Worm (Caenorhabditis elegans): ENCODE measurements around the gene clik-1.

Gene clik-1

DNA sequence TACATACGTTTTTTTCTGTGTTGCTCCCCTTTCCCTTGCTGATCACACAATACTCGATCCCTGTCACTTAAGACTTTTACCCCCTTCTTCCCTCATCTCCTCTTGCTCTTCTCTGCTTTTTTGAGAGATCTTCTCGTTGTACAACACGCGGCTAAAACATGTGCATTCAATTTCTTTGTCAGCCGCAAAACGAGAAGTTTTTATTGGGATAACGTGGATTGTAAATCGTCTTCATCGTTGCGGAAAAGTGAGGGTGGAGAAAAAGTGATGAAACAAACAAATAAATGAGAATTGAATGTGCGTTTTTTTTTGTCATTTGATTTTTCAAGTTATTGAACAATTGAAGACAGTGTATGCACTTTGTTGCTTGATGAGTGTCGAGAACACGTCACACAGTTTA is 908 bp upstream of the clik-1 start:
- TF ChIP-seq snpc-1.1 (tag; optimal IDR thresholded peaks at IDR 0.05; ENCODE audit: insufficient read depth) (no peak), C17E4.6 (GFP tag; IDR thresholded peaks at IDR 0.05) (no peak), nfyb-1 (GFP tag; IDR thresholded peaks at IDR 0.05) (no peak), Y53F4B.3 (GFP tag; IDR thresholded peaks at IDR 0.05) (no peak), xnd-1 (tag; optimal IDR thresholded peaks at IDR 0.05) (no peak), Y79H2A.3 (GFP tag; conservative IDR thresholded peaks at IDR 0.05) (no peak), let-526 (GFP tag; IDR thresholded peaks at IDR 0.05) (no peak), F22D6.2 (tag; optimal IDR thresholded peaks at IDR 0.05) (no peak), sptf-2 (GFP tag; optimal IDR thresholded peaks at IDR 0.05) (no peak)

DNA sequence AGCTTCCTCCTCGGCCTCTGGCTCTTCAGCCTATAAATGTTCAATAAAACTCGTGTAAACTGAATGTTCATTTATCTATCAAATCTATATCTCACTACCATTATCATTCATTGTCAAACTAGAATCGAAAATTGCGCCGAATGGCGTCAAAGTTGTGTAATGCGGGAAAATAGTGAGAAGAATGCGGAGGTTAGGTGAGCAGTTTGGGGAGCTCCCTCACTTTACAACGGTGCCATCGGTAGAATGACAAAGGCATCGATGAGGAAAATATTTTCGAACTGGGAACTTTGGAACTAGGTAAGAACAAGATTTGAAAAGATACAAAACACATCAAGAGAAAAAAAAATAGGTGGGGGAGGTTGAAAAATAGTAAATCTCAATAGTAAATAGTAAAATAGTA is 956 bp downstream of the clik-1 start:
- TF ChIP-seq attf-3 (GFP tag; conservative IDR thresholded peaks at IDR 0.05) (no peak), attf-6 (GFP tag; IDR thresholded peaks at IDR 0.05) (no peak), die-1 (tag; optimal IDR thresholded peaks at IDR 0.05) (no peak), mes-4 (tag; optimal IDR thresholded peaks at IDR 0.05) (no peak), ceh-91 (GFP tag; IDR thresholded peaks at IDR 0.05) (no peak), tlf-1 (GFP tag; optimal IDR thresholded peaks at IDR 0.05) (no peak), Y67H2A.10 (GFP tag; conservative IDR thresholded peaks at IDR 0.05) (no peak), unc-62 (GFP tag; optimal IDR thresholded peaks at IDR 0.05) (no peak), F52B5.7 (tag; optimal IDR thresholded peaks at IDR 0.05) (no peak), F55B11.4 (tag; optimal IDR thresholded peaks at IDR 0.05; ENCODE audit: borderline replicate concordance, insufficient read depth) (no peak), lin-26 (GFP tag; IDR thresholded peaks at IDR 0.05) (no peak)

DNA sequence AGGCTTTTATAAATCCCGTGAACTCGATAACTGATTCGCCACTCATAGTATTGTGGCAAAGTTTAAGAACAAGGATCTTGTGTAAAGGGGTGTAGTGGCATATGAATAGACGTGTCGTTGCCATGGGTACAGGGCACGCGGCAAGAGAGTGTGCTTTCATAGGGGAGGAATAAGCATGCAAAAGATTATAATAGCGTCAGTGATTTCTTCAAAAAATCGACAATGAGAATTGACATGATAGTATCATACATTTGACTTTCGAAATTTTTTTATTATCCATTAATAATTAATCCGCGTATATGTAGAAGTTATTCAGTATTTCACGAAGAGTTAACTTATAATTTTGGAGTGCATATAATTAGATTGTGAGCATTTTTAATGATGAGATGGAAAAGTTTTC is 3.6 kb downstream of the clik-1 start, which contains the start of gene bbs-8:
TSS of gene bbs-8 (minus strand) at position 101 of the 400 bp plus-strand sequence.
- TF ChIP-seq B0261.1 (tag; optimal IDR thresholded peaks at IDR 0.05) (no peak), somi-1 (GFP tag; optimal IDR thresholded peaks at IDR 0.05) (no peak), F52B5.7 (tag; optimal IDR thresholded peaks at IDR 0.05) (no peak), unc-130 (GFP tag; optimal IDR thresholded peaks at IDR 0.05) (no peak), F37B4.10 (GFP tag; IDR thresholded peaks at IDR 0.05) (no peak), hlh-12 (tag; optimal IDR thresholded peaks at IDR 0.05) (no peak)

DNA sequence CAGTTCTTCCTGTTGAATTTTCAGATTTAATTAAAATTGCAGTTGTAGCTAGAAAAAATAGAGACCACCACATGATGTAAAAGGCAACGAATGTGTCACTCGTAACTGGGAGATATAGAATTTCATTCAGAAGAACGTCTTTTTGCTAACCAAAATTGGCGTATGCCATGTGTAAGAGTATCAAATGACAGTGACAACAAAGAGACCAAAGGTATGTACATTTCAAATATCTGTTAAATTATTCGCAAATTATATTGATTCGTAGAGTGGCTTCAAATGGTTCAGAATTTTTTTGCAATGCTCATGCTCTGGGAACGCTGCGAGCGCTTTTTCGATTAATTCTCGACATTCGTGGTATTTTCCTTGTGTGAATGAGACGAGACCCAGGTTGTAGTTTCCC is 6.2 kb downstream of the clik-1 start, which contains the start of gene T25F10.4:
TSS of gene T25F10.4 (minus strand) at position 101 of the 400 bp plus-strand sequence.
- TF ChIP-seq ekl-4 (GFP tag; IDR thresholded peaks at IDR 0.05) (no peak), athp-1 (tag; optimal IDR thresholded peaks at IDR 0.05) (no peak), ccch-3 (GFP tag; optimal IDR thresholded peaks at IDR 0.05) (no peak), rpc-1 (optimal IDR thresholded peaks at IDR 0.05) (no peak), rpc-1 (tag; optimal IDR thresholded peaks at IDR 0.05) (no peak), atf-7 (tag; optimal IDR thresholded peaks at IDR 0.05) (no peak)

DNA sequence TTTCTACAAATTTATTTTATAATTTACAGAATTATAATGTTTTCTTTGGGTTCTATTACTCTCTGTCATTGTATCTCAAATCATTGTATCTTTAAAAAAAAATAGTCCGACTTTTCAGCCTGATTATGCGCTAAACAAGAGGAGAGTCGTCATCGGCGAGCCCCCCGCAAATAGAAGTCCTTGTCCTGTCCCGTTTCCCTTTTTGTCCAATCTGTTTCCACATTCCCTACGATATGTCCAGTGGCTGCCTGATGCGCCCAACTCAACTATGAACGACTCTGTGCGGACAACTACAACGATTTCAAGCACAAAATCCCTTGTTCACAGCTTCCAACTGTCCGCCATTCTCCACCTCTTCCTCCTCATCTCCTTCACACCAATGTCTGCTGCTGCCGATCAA is 10.5 kb downstream of the clik-1 start, which contains the start of gene dbl-1:
TSS of gene dbl-1 (plus strand) at position 119 of the 400 bp plus-strand sequence.
- TF ChIP-seq zim-3 (tag; optimal IDR thresholded peaks at IDR 0.05) = no peak
- TF ChIP-seq ztf-28 (GFP tag; IDR thresholded peaks at IDR 0.05) = no peak
- TF ChIP-seq chd-7 (tag; optimal IDR thresholded peaks at IDR 0.05) = peak; percentile 37
- peak; percentile 46; the same call in 1 of the 2 replicates for TF ChIP-seq zfh-2 (GFP tag; conservative IDR thresholded peaks at IDR 0.05)
- TF ChIP-seq lin-26 (GFP tag; IDR thresholded peaks at IDR 0.05) = 0 out of 2 replicates have a peak, but pooled peaks have one; percentile 35
- TF ChIP-seq lsl-1 (GFP tag; optimal IDR thresholded peaks at IDR 0.05) = no peak

Measured in whole organism, young adult.